Worm (Caenorhabditis elegans) whole organism, L1 larva: Measurements from ENCODE around the gene arrd-24.
"Not testable (repeated sequence)": the region's sequence is repeated elsewhere in the genome, so short reads cannot be mapped to it uniquely, and the experiment has no call there.

ENCODE experiments used
- aly-2 ChIP-seq: fragments of 150-350 bp; optimal IDR thresholded peaks from 2 replicates; lab custom pipeline; 2014; ENCODE audit warnings: missing biosample characterization, missing genetic modification characterization
- dsc-1 ChIP-seq: sonication (generic microtip); optimal IDR thresholded peaks from 2 replicates; lab custom pipeline; 2016; ENCODE audit warnings: mild to moderate bottlenecking, missing genetic modification characterization, missing compliant biosample characterization
- ets-5 ChIP-seq: fragments of 200-800 bp; sonication (Bioruptor generic); IDR thresholded peaks from 2 replicates; pipeline ENCODE4 v1.3.6; 2022; ENCODE audit warnings: missing genetic modification characterization, missing compliant biosample characterization
- jun-1 ChIP-seq: fragments of 150-350 bp; optimal IDR thresholded peaks from 2 replicates; lab custom pipeline; 2014; ENCODE audit warnings: missing biosample characterization, missing genetic modification reagents, missing genetic modification characterization
- lin-35 ChIP-seq, 2 experiments: fragments of 150-350 bp; optimal IDR thresholded peaks; 2 replicates each; lab custom pipeline; 2014; ENCODE audit warnings: missing biosample characterization in 2 of 2, missing genetic modification characterization in 2 of 2, missing genetic modification reagents in 2 of 2
- lin-39 ChIP-seq: fragments of 150-350 bp; optimal IDR thresholded peaks from 2 replicates; lab custom pipeline; 2014; ENCODE audit warnings: missing biosample characterization, missing genetic modification reagents, missing genetic modification characterization
- mep-1 ChIP-seq: fragments of 150-350 bp; optimal IDR thresholded peaks from 2 replicates; lab custom pipeline; 2014; ENCODE audit warnings: missing biosample characterization, missing genetic modification characterization
- nhr-76 ChIP-seq: sonication (generic microtip); optimal IDR thresholded peaks from 2 replicates; lab custom pipeline; 2017; ENCODE audit warnings: missing biosample characterization, missing genetic modification characterization
- nhr-84 ChIP-seq: sonication (generic microtip); optimal IDR thresholded peaks from 2 replicates; lab custom pipeline; 2017; ENCODE audit warnings: missing biosample characterization, missing genetic modification characterization
- tlp-1 ChIP-seq: fragments of 150-350 bp; optimal IDR thresholded peaks from 2 replicates; lab custom pipeline; 2014; ENCODE audit warnings: missing biosample characterization, missing genetic modification characterization

DNA sequence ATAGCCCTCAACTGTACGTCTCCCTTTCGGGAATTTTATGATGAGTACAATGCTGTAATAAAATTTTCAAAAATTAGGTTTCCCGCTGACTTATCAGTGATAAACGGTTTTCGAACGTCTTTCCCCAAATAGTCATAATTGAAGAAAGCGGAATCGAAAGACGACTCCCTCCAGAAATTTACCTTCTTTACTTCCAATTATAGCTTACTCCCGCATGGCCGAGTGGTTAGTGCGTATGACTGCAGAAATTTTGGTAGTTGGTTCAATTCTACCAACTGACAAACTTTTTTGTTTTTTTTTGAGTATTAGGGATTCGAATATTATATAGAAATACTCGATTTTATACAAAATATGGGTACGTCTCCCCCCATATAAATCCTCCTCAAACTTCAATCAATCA lies 7.2 kb downstream of the arrd-24 start:
- TF ChIP-seq lin-39 (tag; lab: Kevin White, UChicago); tlp-1; jun-1 (tag; lab: Kevin White, UChicago); mep-1; nhr-76; dsc-1 (tag; lab: Kevin White, UChicago); ets-5 (GFP tag; lab: Robert Waterston, UW); aly-2 (tag; lab: Kevin White, UChicago); nhr-84 (tag; lab: Kevin White, UChicago); lin-35 (GFP tag; optimal IDR thresholded peaks at IDR 0.05; lab: Kevin White, UChicago): not testable (repeated sequence)
